Worm (Caenorhabditis elegans) whole organism, L4 larva: ENCODE results near the gene srlf-14.

Experiments
- F26F4.8 ChIP-seq: fragments of 200-800 bp; sonication (Bioruptor generic); conservative IDR thresholded peaks from 2 replicates; pipeline ENCODE4 v1.3.6; 2022; ENCODE audit warnings: missing genetic modification characterization, missing compliant biosample characterization
- F37D6.2 ChIP-seq: sonication (generic microtip); optimal IDR thresholded peaks from 2 replicates; lab custom pipeline; 2016; ENCODE audit warnings: mild to moderate bottlenecking, missing genetic modification characterization, missing compliant biosample characterization
- F49E8.2 ChIP-seq: sonication (generic microtip); optimal IDR thresholded peaks from 2 replicates; lab custom pipeline; 2016; ENCODE audit warnings: missing compliant biosample characterization, mild to moderate bottlenecking, missing genetic modification characterization, borderline replicate concordance
- Y48G9A.11 ChIP-seq: fragments of 200-800 bp; sonication (Bioruptor generic); IDR thresholded peaks from 2 replicates; pipeline ENCODE4 v1.3.6; 2022; ENCODE audit warnings: missing genetic modification reagents, missing genetic modification characterization, missing compliant biosample characterization
- Y5F2A.4 ChIP-seq: fragments of 200-800 bp; sonication (Bioruptor generic); optimal IDR thresholded peaks from 2 replicates; lab custom pipeline; 2018; ENCODE audit warnings: mild to moderate bottlenecking, missing genetic modification characterization, missing compliant biosample characterization
- Y75B8A.6 ChIP-seq: fragments of 200-800 bp; sonication (Bioruptor generic); IDR thresholded peaks from 2 replicates; pipeline ENCODE4 v1.3.6; 2022; ENCODE audit warnings: missing genetic modification reagents, missing genetic modification characterization, missing compliant biosample characterization
- ama-1 ChIP-seq: fragments of 150-350 bp; optimal IDR thresholded peaks from 2 replicates; lab custom pipeline; 2014; ENCODE audit warnings: inconsistent platforms, mixed read lengths
- arid-1 ChIP-seq: fragments of 200-800 bp; sonication (Bioruptor generic); conservative IDR thresholded peaks from 2 replicates; pipeline ENCODE4 v1.3.6; 2022; ENCODE audit warnings: missing genetic modification reagents, missing genetic modification characterization, missing compliant biosample characterization
- attf-4 ChIP-seq: sonication (generic microtip); optimal IDR thresholded peaks from 3 replicates; lab custom pipeline; 2017; ENCODE audit warnings: missing biosample characterization, missing genetic modification characterization
- ceh-62 ChIP-seq: sonication (generic microtip); optimal IDR thresholded peaks from 2 replicates; lab custom pipeline; 2017; ENCODE audit warnings: missing biosample characterization, missing genetic modification characterization
- ctbp-1 ChIP-seq: fragments of 200-800 bp; sonication (Bioruptor generic); IDR thresholded peaks from 2 replicates; pipeline ENCODE4 v1.3.6; 2022; ENCODE audit warnings: missing genetic modification reagents, missing genetic modification characterization, missing compliant biosample characterization
- daf-12 ChIP-seq: fragments of 150-350 bp; optimal IDR thresholded peaks from 2 replicates; lab custom pipeline; 2014; ENCODE audit warnings: missing biosample characterization, missing genetic modification reagents, missing genetic modification characterization
- daf-16 ChIP-seq, 3 experiments: sonication (generic microtip); optimal IDR thresholded peaks; 2 replicates each; lab custom pipeline; 2016 to 2017; ENCODE audit warnings: missing genetic modification characterization in 3 of 3, missing genetic modification reagents in 3 of 3, mild to moderate bottlenecking in 2 of 3, missing compliant biosample characterization in 2 of 3, missing biosample characterization in 1 of 3, moderate library complexity in 1 of 3
- daf-19 ChIP-seq: fragments of 200-800 bp; sonication (Bioruptor generic); conservative IDR thresholded peaks from 2 replicates; pipeline ENCODE4 v1.3.6; 2022; ENCODE audit warnings: missing genetic modification characterization, missing compliant biosample characterization
- daf-8 ChIP-seq: fragments of 200-800 bp; sonication (Bioruptor generic); IDR thresholded peaks from 2 replicates; pipeline ENCODE4 v1.3.6; 2022; ENCODE audit warnings: missing genetic modification characterization, missing compliant biosample characterization
- dmd-6 ChIP-seq: fragments of 200-800 bp; sonication (Bioruptor generic); IDR thresholded peaks from 2 replicates; pipeline ENCODE4 v1.3.6; 2022; ENCODE audit warnings: missing genetic modification reagents, missing genetic modification characterization, missing compliant biosample characterization
- duxl-1 ChIP-seq: sonication (generic microtip); optimal IDR thresholded peaks from 2 replicates; lab custom pipeline; 2016; ENCODE audit warnings: mild to moderate bottlenecking, missing genetic modification characterization, moderate library complexity, missing compliant biosample characterization; ENCODE audit not compliant: poor library complexity
- dve-1 ChIP-seq: sonication (generic microtip); optimal IDR thresholded peaks from 2 replicates; lab custom pipeline; 2017; ENCODE audit warnings: antibody characterized with exemption, mild to moderate bottlenecking, missing genetic modification characterization, missing compliant biosample characterization; ENCODE audit not compliant: insufficient read depth
- fkh-10 ChIP-seq: fragments of 150-350 bp; optimal IDR thresholded peaks from 2 replicates; lab custom pipeline; 2014; ENCODE audit warnings: missing biosample characterization, missing genetic modification reagents, missing genetic modification characterization
- fos-1 ChIP-seq: fragments of 150-350 bp; optimal IDR thresholded peaks from 2 replicates; lab custom pipeline; 2014; ENCODE audit warnings: missing biosample characterization, missing genetic modification characterization
- hif-1 ChIP-seq, 2 experiments: sonication (generic microtip); optimal IDR thresholded peaks; 2 replicates each; lab custom pipeline; 2016 to 2017; ENCODE audit warnings: missing compliant biosample characterization in 2 of 2, missing genetic modification characterization in 2 of 2, missing genetic modification reagents in 2 of 2, missing genotype in 2 of 2, mild to moderate bottlenecking in 1 of 2
- jun-1 ChIP-seq: fragments of 150-350 bp; optimal IDR thresholded peaks from 2 replicates; lab custom pipeline; 2014; ENCODE audit warnings: missing biosample characterization, missing genetic modification reagents, missing genetic modification characterization
- lin-1 ChIP-seq: fragments of 200-800 bp; sonication (Bioruptor generic); IDR thresholded peaks from 2 replicates; pipeline ENCODE4 v1.3.6; 2022; ENCODE audit warnings: missing genetic modification reagents, missing genetic modification characterization, missing compliant biosample characterization
- lin-38 ChIP-seq: fragments of 200-800 bp; sonication (Bioruptor generic); IDR thresholded peaks from 2 replicates; pipeline ENCODE4 v1.3.6; 2022; ENCODE audit warnings: missing genetic modification reagents, missing genetic modification characterization, missing compliant biosample characterization
- lin-39 ChIP-seq: fragments of 150-350 bp; optimal IDR thresholded peaks from 2 replicates; lab custom pipeline; 2014; ENCODE audit warnings: missing biosample characterization, missing genetic modification reagents, missing genetic modification characterization
- lsy-2 ChIP-seq, 2 experiments: fragments of 150-350 bp in 1 of 2; sonication (generic microtip) in 1 of 2; optimal IDR thresholded peaks; 2 replicates each; lab custom pipeline; 2014 to 2017; ENCODE audit warnings: missing biosample characterization in 2 of 2, missing genetic modification characterization in 2 of 2
- madf-5 ChIP-seq, 2 experiments: fragments of 200-800 bp; sonication (Bioruptor generic); IDR thresholded peaks; 2 replicates each; pipeline ENCODE4 v1.3.6; 2022; ENCODE audit warnings: missing compliant biosample characterization in 2 of 2, missing genetic modification characterization in 2 of 2
- mdl-1 ChIP-seq, 2 experiments: fragments of 150-350 bp in 1 of 2; sonication (generic microtip) in 1 of 2; optimal IDR thresholded peaks; 2 replicates each; lab custom pipeline; 2014 to 2017; ENCODE audit warnings: missing biosample characterization in 2 of 2, missing genetic modification characterization in 2 of 2
- mdt-29 ChIP-seq: fragments of 200-800 bp; sonication (Bioruptor generic); IDR thresholded peaks from 2 replicates; pipeline ENCODE4 v1.3.6; 2022; ENCODE audit warnings: missing genetic modification reagents, missing genetic modification characterization, missing compliant biosample characterization
- mep-1 ChIP-seq: fragments of 150-350 bp; sonication (generic microtip); optimal IDR thresholded peaks from 3 replicates; lab custom pipeline; 2014; ENCODE audit warnings: missing biosample characterization, missing genetic modification characterization
- mxl-3 ChIP-seq: fragments of 200-800 bp; sonication (Bioruptor generic); optimal IDR thresholded peaks from 2 replicates; lab custom pipeline; 2018; ENCODE audit warnings: mild to moderate bottlenecking, missing genetic modification characterization, missing compliant biosample characterization
- nhr-111 ChIP-seq: fragments of 200-800 bp; sonication (Bioruptor generic); optimal IDR thresholded peaks from 2 replicates; lab custom pipeline; 2018; ENCODE audit warnings: mild to moderate bottlenecking, missing genetic modification characterization, missing compliant biosample characterization
- pha-4 ChIP-seq, 2 experiments: fragments of 150-350 bp in 1 of 2; fragments of 200-800 bp in 1 of 2; sonication (Bioruptor generic) in 1 of 2; IDR thresholded peaks in 1 of 2; optimal IDR thresholded peaks in 1 of 2; 2 replicates each; pipeline versions ENCODE4 v1.3.6 to Lab custom; 2014 to 2022; ENCODE audit warnings: missing genetic modification characterization in 2 of 2, missing genetic modification reagents in 2 of 2, missing biosample characterization in 1 of 2, missing compliant biosample characterization in 1 of 2
- rbr-2 ChIP-seq: sonication (generic microtip); optimal IDR thresholded peaks from 2 replicates; lab custom pipeline; 2016; ENCODE audit warnings: missing genotype, missing genetic modification characterization, missing compliant biosample characterization
- set-16 ChIP-seq: fragments of 200-800 bp; sonication (Bioruptor generic); IDR thresholded peaks from 2 replicates; pipeline ENCODE4 v1.3.6; 2022; ENCODE audit warnings: missing genetic modification reagents, missing genetic modification characterization, missing compliant biosample characterization
- skn-1 ChIP-seq: fragments of 150-350 bp; optimal IDR thresholded peaks from 2 replicates; lab custom pipeline; 2014; ENCODE audit warnings: missing biosample characterization, missing genetic modification characterization
- spr-1 ChIP-seq: sonication (generic microtip); optimal IDR thresholded peaks from 2 replicates; lab custom pipeline; 2016; ENCODE audit warnings: mild to moderate bottlenecking, missing genetic modification characterization, missing compliant biosample characterization
- spr-3 ChIP-seq: fragments of 200-800 bp; sonication (Bioruptor generic); optimal IDR thresholded peaks from 2 replicates; lab custom pipeline; 2018; ENCODE audit warnings: mild to moderate bottlenecking, missing genetic modification characterization, missing compliant biosample characterization
- tra-1 ChIP-seq: fragments of 200-800 bp; sonication (Bioruptor generic); IDR thresholded peaks from 2 replicates; pipeline ENCODE4 v1.3.6; 2022; ENCODE audit warnings: missing genetic modification reagents, missing genetic modification characterization, missing compliant biosample characterization
- zfp-3 ChIP-seq: fragments of 200-800 bp; sonication (Bioruptor generic); conservative IDR thresholded peaks from 2 replicates; pipeline ENCODE4 v1.3.6; 2022; ENCODE audit warnings: missing genetic modification reagents, missing genetic modification characterization, missing compliant biosample characterization
- zip-2 ChIP-seq: fragments of 150-350 bp; optimal IDR thresholded peaks from 2 replicates; lab custom pipeline; 2014; ENCODE audit warnings: missing biosample characterization, missing genetic modification characterization

Gene srlf-14

ce11 chrIV:10889820-10890462 is 4.2 kb downstream of the srlf-14 start, which contains the start of gene F13E9.15:
F13E9.15 (minus strand) TSS chrIV:10889870.
- TF ChIP-seq daf-19 (GFP tag; lab: Robert Waterston, UW) (no peak), zip-2 (no peak), lin-1 (GFP tag; lab: Robert Waterston, UW) (no peak), hif-1 (tag; optimal IDR thresholded peaks at IDR 0.05; lab: Kevin White, UChicago) (no peak), mdt-29 (GFP tag; lab: Robert Waterston, UW) (no peak), daf-16 (GFP tag; optimal IDR thresholded peaks at IDR 0.05; lab: Kevin White, UChicago) (no peak), daf-16 (tag; optimal IDR thresholded peaks at IDR 0.05; lab: Kevin White, UChicago) (no peak), ctbp-1 (GFP tag; lab: Robert Waterston, UW) (no peak), fos-1 (no peak), skn-1 (tag; lab: Kevin White, UChicago) (no peak), fkh-10 (GFP tag; lab: Kevin White, UChicago) (no peak)

ce11 chrIV:10887285-10887684 is 6.9 kb downstream of the srlf-14 start, which contains the start of gene F13E9.16:
F13E9.16 (minus strand) TSS chrIV:10887385.
- TF ChIP-seq daf-8 (GFP tag; lab: Robert Waterston, UW) (no peak), spr-3 (no peak), mdl-1 (tag; optimal IDR thresholded peaks at IDR 0.05; lab: Kevin White, UChicago) (no peak), F37D6.2 (tag; lab: Kevin White, UChicago) (no peak), ceh-62 (tag; lab: Kevin White, UChicago) (no peak), spr-1 (no peak), lsy-2 (tag; optimal IDR thresholded peaks at IDR 0.05; lab: Kevin White, UChicago) (no peak), Y5F2A.4 (no peak), duxl-1 (tag; lab: Kevin White, UChicago) (no peak), lin-38 (no peak), jun-1 (tag; lab: Kevin White, UChicago) (no peak), attf-4 (tag; lab: Kevin White, UChicago) (no peak)

- TF ChIP-seq Y75B8A.6 (GFP tag; lab: Robert Waterston, UW) (no peak), F37D6.2 (tag; lab: Kevin White, UChicago) (no peak), F26F4.8 (GFP tag; lab: Robert Waterston, UW) (no peak), rbr-2 (tag; lab: Kevin White, UChicago) (no peak), Y48G9A.11 (GFP tag; lab: Robert Waterston, UW) (no peak), lin-39 (no peak), dve-1 (tag; lab: Kevin White, UChicago) (no peak), zfp-3 (GFP tag; lab: Robert Waterston, UW) (no peak), set-16 (GFP tag; lab: Robert Waterston, UW) (no peak)
These were observed 8.2 kb downstream of the srlf-14 start, which contains the start of gene srlf-11 for ce11 chrIV:10885915-10886314. srlf-11 (minus strand) TSS chrIV:10886015.

ce11 chrIV:10884263-10884662 is 9.9 kb downstream of the srlf-14 start, which contains the start of gene F13E9.5:
F13E9.5 (minus strand) TSS chrIV:10884363.
- TF ChIP-seq daf-12 (tag; lab: Kevin White, UChicago) = no peak
- TF ChIP-seq F49E8.2 (tag; lab: Kevin White, UChicago) = no peak
- TF ChIP-seq mxl-3 (GFP tag; lab: Kevin White, UChicago) = no peak
- no peak for TF ChIP-seq madf-5 (GFP tag; IDR thresholded peaks at IDR 0.05; lab: Robert Waterston, UW)
- TF ChIP-seq spr-3 = no peak
- no peak for TF ChIP-seq pha-4 (GFP tag; IDR thresholded peaks at IDR 0.05; lab: Robert Waterston, UW)
- no peak for TF ChIP-seq pha-4 (tag; optimal IDR thresholded peaks at IDR 0.05; lab: Kevin White, UChicago)
- TF ChIP-seq nhr-111 (GFP tag; lab: Kevin White, UChicago) = no peak
- no peak for TF ChIP-seq ama-1 (lab: Kevin White, UChicago)
- no peak for TF ChIP-seq rbr-2 (tag; lab: Kevin White, UChicago)
- no peak for TF ChIP-seq attf-4 (tag; lab: Kevin White, UChicago)
- TF ChIP-seq skn-1 (tag; lab: Kevin White, UChicago) = no peak
- TF ChIP-seq mep-1 (tag; lab: Kevin White, UChicago) = no peak
- no peak for TF ChIP-seq dmd-6 (GFP tag; lab: Robert Waterston, UW)
- TF ChIP-seq zip-2 = no peak
- no peak for TF ChIP-seq tra-1 (GFP tag; lab: Robert Waterston, UW)
- no peak for TF ChIP-seq arid-1 (GFP tag; lab: Robert Waterston, UW)
- TF ChIP-seq, all 104 proteins: peak for 0
